Worm (Caenorhabditis elegans) whole organism, early embryonic: ENCODE data around the gene srg-6.

Experiments
- B0310.2 ChIP-seq: sonication (generic microtip); optimal IDR thresholded peaks from 2 replicates; lab custom pipeline; 2016; ENCODE audit warnings: mild to moderate bottlenecking, missing genetic modification characterization, missing compliant biosample characterization
- F13C5.2 ChIP-seq: sonication (generic microtip); optimal IDR thresholded peaks from 2 replicates; lab custom pipeline; 2017; ENCODE audit warnings: mild to moderate bottlenecking, missing genetic modification characterization, inconsistent platforms, missing compliant biosample characterization
- aly-1 ChIP-seq: sonication (generic microtip); optimal IDR thresholded peaks from 2 replicates; lab custom pipeline; 2016; ENCODE audit warnings: missing genetic modification characterization, missing compliant biosample characterization
- ama-1 ChIP-seq: fragments of 150-350 bp; optimal IDR thresholded peaks from 2 replicates; lab custom pipeline; 2014
- ceh-13 ChIP-seq: fragments of 200-800 bp; sonication (Bioruptor generic); optimal IDR thresholded peaks from 2 replicates; lab custom pipeline; 2018; ENCODE audit warnings: mild to moderate bottlenecking, missing genetic modification characterization, missing compliant biosample characterization
- ceh-36 ChIP-seq: sonication (generic microtip); optimal IDR thresholded peaks from 2 replicates; lab custom pipeline; 2016; ENCODE audit warnings: missing genetic modification characterization, inconsistent platforms, missing compliant biosample characterization
- ets-7 ChIP-seq: sonication (generic microtip); optimal IDR thresholded peaks from 2 replicates; lab custom pipeline; 2016; ENCODE audit warnings: missing genotype, missing genetic modification characterization, missing compliant biosample characterization
- flt-1 ChIP-seq: fragments of 200-800 bp; sonication (Bioruptor generic); IDR thresholded peaks from 2 replicates; pipeline ENCODE4 v1.3.6; 2022; ENCODE audit warnings: missing genetic modification characterization, missing compliant biosample characterization
- hmbx-1 ChIP-seq: sonication (generic microtip); optimal IDR thresholded peaks from 2 replicates; lab custom pipeline; 2016; ENCODE audit warnings: mild to moderate bottlenecking, missing genetic modification characterization, missing compliant biosample characterization
- hmg-4 ChIP-seq: fragments of 200-800 bp; sonication (Bioruptor generic); optimal IDR thresholded peaks from 2 replicates; lab custom pipeline; 2018; ENCODE audit warnings: mild to moderate bottlenecking, missing genetic modification characterization, missing compliant biosample characterization
- hnd-1 ChIP-seq: sonication (generic microtip); optimal IDR thresholded peaks from 2 replicates; lab custom pipeline; 2016; ENCODE audit warnings: missing genetic modification characterization, missing compliant biosample characterization
- pes-1 ChIP-seq: fragments of 200-800 bp; sonication (Bioruptor generic); IDR thresholded peaks from 2 replicates; pipeline ENCODE4 v1.3.6; 2022; ENCODE audit warnings: missing genetic modification reagents, missing genetic modification characterization, missing compliant biosample characterization
- scrt-1 ChIP-seq: fragments of 200-800 bp; sonication (Bioruptor generic); IDR thresholded peaks from 2 replicates; pipeline ENCODE4 v1.3.6; 2022; ENCODE audit warnings: missing genetic modification characterization, missing compliant biosample characterization
- sea-1 ChIP-seq: fragments of 200-800 bp; sonication (Bioruptor generic); conservative IDR thresholded peaks from 2 replicates; pipeline ENCODE4 v1.3.6; 2022; ENCODE audit warnings: missing genetic modification characterization, missing compliant biosample characterization
- tbx-11 ChIP-seq: fragments of 200-800 bp; sonication (Bioruptor generic); IDR thresholded peaks from 2 replicates; pipeline ENCODE4 v1.3.6; 2022; ENCODE audit warnings: missing genetic modification characterization, missing compliant biosample characterization
- tbx-37 ChIP-seq: fragments of 200-800 bp; sonication (Bioruptor generic); conservative IDR thresholded peaks from 2 replicates; pipeline ENCODE4 v1.3.6; 2022; ENCODE audit warnings: missing genetic modification reagents, missing genetic modification characterization, missing compliant biosample characterization
- tra-4 ChIP-seq: sonication (generic microtip); optimal IDR thresholded peaks from 2 replicates; lab custom pipeline; 2017; ENCODE audit warnings: missing genetic modification characterization, missing compliant biosample characterization

Gene srg-6

DNA sequence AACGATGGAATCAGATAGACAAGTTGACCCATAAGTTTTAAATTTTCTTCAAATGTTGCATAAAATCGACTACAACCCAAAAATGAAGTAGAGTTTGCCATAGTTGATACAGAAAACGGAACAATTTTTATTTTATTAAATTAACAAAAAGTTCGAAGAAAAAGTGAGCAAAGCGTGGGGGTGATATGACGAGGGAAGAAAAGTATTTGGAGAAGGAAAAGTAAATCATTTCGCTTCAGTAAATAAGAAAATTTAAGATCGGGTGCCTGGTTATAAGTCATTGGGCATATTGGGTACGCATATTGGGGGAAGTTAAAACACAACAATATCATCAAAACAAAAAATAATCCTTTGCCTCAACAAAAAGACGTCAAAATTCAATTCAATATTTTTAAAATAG lies at the start of gene srg-6:
Gene srg-6 (minus strand): TSS at position 101 of the 400 bp plus-strand sequence.
- no peak for TF ChIP-seq tbx-37 (GFP tag; lab: Robert Waterston, UW)
- TF ChIP-seq F13C5.2 (tag; lab: Kevin White, UChicago): no peak
- TF ChIP-seq flt-1: no peak
- TF ChIP-seq hmg-4 (GFP tag; lab: Kevin White, UChicago): no peak
- no peak for TF ChIP-seq pes-1 (GFP tag; lab: Robert Waterston, UW)
- TF ChIP-seq ama-1: no peak
- TF ChIP-seq ets-7 (tag; lab: Kevin White, UChicago): no peak
- TF ChIP-seq scrt-1 (GFP tag; lab: Robert Waterston, UW): no peak
- TF ChIP-seq hnd-1 (tag; lab: Kevin White, UChicago): no peak
- TF ChIP-seq B0310.2 (tag; lab: Kevin White, UChicago): no peak
- TF ChIP-seq hmbx-1 (tag; lab: Kevin White, UChicago): no peak
- TF ChIP-seq sea-1 (GFP tag; lab: Robert Waterston, UW): no peak
- TF ChIP-seq tbx-11 (GFP tag; lab: Robert Waterston, UW): no peak
- no peak for TF ChIP-seq aly-1 (tag; lab: Kevin White, UChicago)
- TF ChIP-seq ceh-36 (tag; lab: Kevin White, UChicago): no peak
- TF ChIP-seq ceh-13 (GFP tag; lab: Kevin White, UChicago): no peak
- no peak for TF ChIP-seq tra-4

- no peak for TF ChIP-seq ama-1
- TF ChIP-seq tra-4: no peak
- TF ChIP-seq hnd-1 (tag; lab: Kevin White, UChicago): no peak
- no peak for TF ChIP-seq tbx-37 (GFP tag; lab: Robert Waterston, UW)
- TF ChIP-seq pes-1 (GFP tag; lab: Robert Waterston, UW): no peak
- TF ChIP-seq flt-1: no peak
- no peak for TF ChIP-seq scrt-1 (GFP tag; lab: Robert Waterston, UW)
- TF ChIP-seq ets-7 (tag; lab: Kevin White, UChicago): no peak
- TF ChIP-seq tbx-11 (GFP tag; lab: Robert Waterston, UW): no peak
- TF ChIP-seq hmbx-1 (tag; lab: Kevin White, UChicago): no peak
- TF ChIP-seq ceh-13 (GFP tag; lab: Kevin White, UChicago): no peak
- TF ChIP-seq sea-1 (GFP tag; lab: Robert Waterston, UW): no peak
- no peak for TF ChIP-seq F13C5.2 (tag; lab: Kevin White, UChicago)
- TF ChIP-seq B0310.2 (tag; lab: Kevin White, UChicago): no peak
- TF ChIP-seq hmg-4 (GFP tag; lab: Kevin White, UChicago): no peak
- no peak for TF ChIP-seq aly-1 (tag; lab: Kevin White, UChicago)
- no peak for TF ChIP-seq ceh-36 (tag; lab: Kevin White, UChicago)
These were observed 49.7 kb upstream of the srg-6 start for ce11 chrIII:6315515-6315914.

- TF ChIP-seq tbx-37 (GFP tag; lab: Robert Waterston, UW) (no peak), hnd-1 (tag; lab: Kevin White, UChicago) (no peak), ceh-13 (GFP tag; lab: Kevin White, UChicago) (no peak), aly-1 (tag; lab: Kevin White, UChicago) (no peak), scrt-1 (GFP tag; lab: Robert Waterston, UW) (no peak), flt-1 (no peak), sea-1 (GFP tag; lab: Robert Waterston, UW) (no peak), tra-4 (no peak), hmbx-1 (tag; lab: Kevin White, UChicago) (no peak), tbx-11 (GFP tag; lab: Robert Waterston, UW) (no peak), ama-1 (no peak)
These were observed 46.4 kb upstream of the srg-6 start for ce11 chrIII:6312244-6312643.

- TF ChIP-seq ets-7 (tag; lab: Kevin White, UChicago) (no peak), B0310.2 (tag; lab: Kevin White, UChicago) (no peak), ceh-36 (tag; lab: Kevin White, UChicago) (no peak), scrt-1 (GFP tag; lab: Robert Waterston, UW) (no peak), hnd-1 (tag; lab: Kevin White, UChicago) (no peak), hmg-4 (GFP tag; lab: Kevin White, UChicago) (no peak), ceh-13 (GFP tag; lab: Kevin White, UChicago) (no peak), flt-1 (no peak), ama-1 (no peak), tbx-37 (GFP tag; lab: Robert Waterston, UW) (no peak)
These were observed 45.6 kb upstream of the srg-6 start for ce11 chrIII:6311452-6311851.

DNA sequence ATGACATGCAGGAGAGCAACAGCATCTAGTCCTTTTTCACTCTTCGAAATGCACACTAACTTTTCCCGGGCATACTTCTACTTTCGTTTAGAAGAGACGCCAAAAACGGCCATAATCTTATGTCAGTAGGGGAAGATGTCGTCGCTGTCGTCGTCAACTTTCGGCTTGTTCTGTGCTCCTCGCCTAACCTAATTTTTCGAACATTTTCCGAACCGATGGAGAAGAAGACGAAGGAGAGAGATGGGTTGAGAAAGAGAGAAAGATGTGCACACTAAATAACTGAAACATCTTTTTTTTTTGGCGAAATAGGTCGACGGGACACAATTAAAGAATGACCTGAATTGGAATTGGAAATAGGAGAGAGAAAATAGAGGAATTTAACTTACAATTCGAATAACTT lies 44.5 kb upstream of the srg-6 start:
- TF ChIP-seq flt-1 (no peak), F13C5.2 (tag; lab: Kevin White, UChicago) (no peak), ceh-36 (tag; lab: Kevin White, UChicago) (no peak), ceh-13 (GFP tag; lab: Kevin White, UChicago) (no peak), pes-1 (GFP tag; lab: Robert Waterston, UW) (no peak), tbx-37 (GFP tag; lab: Robert Waterston, UW) (no peak), scrt-1 (GFP tag; lab: Robert Waterston, UW) (no peak), ets-7 (tag; lab: Kevin White, UChicago) (no peak), hmg-4 (GFP tag; lab: Kevin White, UChicago) (no peak), aly-1 (tag; lab: Kevin White, UChicago) (no peak), hnd-1 (tag; lab: Kevin White, UChicago) (no peak), tbx-11 (GFP tag; lab: Robert Waterston, UW) (no peak), sea-1 (GFP tag; lab: Robert Waterston, UW) (no peak), ama-1 (no peak), B0310.2 (tag; lab: Kevin White, UChicago) (no peak), tra-4 (no peak), hmbx-1 (tag; lab: Kevin White, UChicago) (no peak)

DNA sequence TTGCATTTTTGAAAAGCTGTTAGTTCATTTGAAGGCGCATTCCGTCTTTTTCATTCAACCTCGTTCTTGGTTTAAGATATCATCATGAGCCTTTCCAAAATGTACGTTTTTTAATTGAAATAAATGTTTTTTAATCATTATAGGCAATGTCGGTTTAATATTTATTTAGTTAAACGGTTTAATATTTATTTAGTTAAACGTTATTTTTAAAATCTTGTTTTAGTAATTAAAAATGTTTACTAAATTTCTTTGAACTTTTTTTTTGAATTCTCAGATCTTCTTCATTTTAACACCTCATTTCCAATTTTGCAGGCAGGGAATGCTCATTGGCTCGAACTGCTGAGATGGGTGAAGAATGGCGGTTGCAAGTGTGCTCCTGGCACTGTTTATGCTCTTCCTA lies 43.3 kb upstream of the srg-6 start, which contains the start of gene gar-2:
Gene gar-2 (plus strand): TSS at position 301 of the 400 bp plus-strand sequence.
- TF ChIP-seq F13C5.2 (tag; lab: Kevin White, UChicago) (no peak), tbx-11 (GFP tag; lab: Robert Waterston, UW) (no peak), scrt-1 (GFP tag; lab: Robert Waterston, UW) (no peak)

- TF ChIP-seq ceh-13 (GFP tag; lab: Kevin White, UChicago) (no peak), hmg-4 (GFP tag; lab: Kevin White, UChicago) (no peak), tbx-11 (GFP tag; lab: Robert Waterston, UW) (no peak), pes-1 (GFP tag; lab: Robert Waterston, UW) (no peak), ama-1 (no peak), flt-1 (no peak), F13C5.2 (tag; lab: Kevin White, UChicago) (no peak), B0310.2 (tag; lab: Kevin White, UChicago) (no peak)
These were observed 42.0 kb upstream of the srg-6 start for ce11 chrIII:6307832-6308231.
